Fruit fly (Drosophila melanogaster) whole organism, embryonic: ENCODE measurements around the gene st.

Experiments used
- ATbp ChIP-seq: fragments of 200-800 bp; sonication (Bioruptor generic); optimal IDR thresholded peaks from 2 replicates; lab custom pipeline; 2017; ENCODE audit warnings: missing biosample characterization, mild to moderate bottlenecking, missing genetic modification characterization, missing genetic modification reagents
- BEAF-32 ChIP-seq: fragments of 200-800 bp; sonication (Bioruptor generic); optimal IDR thresholded peaks from 3 replicates; lab custom pipeline; 2017; ENCODE audit warnings: missing biosample characterization, missing genetic modification characterization, mild to moderate bottlenecking, moderate library complexity, missing genetic modification reagents
- CG10267 ChIP-seq: fragments of 200-800 bp; sonication (Bioruptor generic); optimal IDR thresholded peaks from 2 replicates; lab custom pipeline; 2018; ENCODE audit warnings: missing biosample characterization, mild to moderate bottlenecking, missing genetic modification characterization, moderate library complexity
- CG15073 ChIP-seq: fragments of 200-800 bp; sonication (Bioruptor generic); optimal IDR thresholded peaks from 2 replicates; lab custom pipeline; 2016; ENCODE audit warnings: missing biosample characterization, missing genetic modification characterization
- CG17829 ChIP-seq: fragments of 200-800 bp; optimal IDR thresholded peaks from 2 replicates; lab custom pipeline; 2019; ENCODE audit warnings: missing biosample characterization, mild to moderate bottlenecking, missing genetic modification characterization, moderate library complexity
- CG2129 ChIP-seq: fragments of 200-800 bp; sonication (Bioruptor generic); IDR thresholded peaks from 2 replicates; pipeline ENCODE4 v1.3.6; 2022; ENCODE audit warnings: missing biosample characterization, missing genetic modification characterization; ENCODE audit not compliant: partially characterized antibody
- CG3847 ChIP-seq: fragments of 200-800 bp; sonication (Bioruptor generic); IDR thresholded peaks from 2 replicates; pipeline ENCODE4 v1.3.6; 2022; ENCODE audit warnings: missing biosample characterization, missing genetic modification characterization
- CG7839 ChIP-seq: fragments of 200-800 bp; sonication (Bioruptor generic); optimal IDR thresholded peaks from 3 replicates; lab custom pipeline; 2018; ENCODE audit warnings: missing biosample characterization, mild to moderate bottlenecking, missing genetic modification characterization, moderate library complexity
- CG8944 ChIP-seq: fragments of 200-800 bp; sonication (Bioruptor generic); optimal IDR thresholded peaks from 3 replicates; lab custom pipeline; 2016; ENCODE audit warnings: missing biosample characterization, missing genetic modification characterization
- CG9727 ChIP-seq: fragments of 200-800 bp; sonication (Bioruptor generic); optimal IDR thresholded peaks from 3 replicates; lab custom pipeline; 2017; ENCODE audit warnings: missing biosample characterization, mild to moderate bottlenecking, missing genetic modification characterization
- CG9797 ChIP-seq: fragments of 200-800 bp; sonication (Bioruptor generic); optimal IDR thresholded peaks from 3 replicates; lab custom pipeline; 2018; ENCODE audit warnings: missing biosample characterization, mild to moderate bottlenecking, missing genetic modification characterization
- D ChIP-seq, 2 experiments: fragments of 200-800 bp in 1 of 2; fragments of >200 bp in 1 of 2; sonication (Bioruptor generic) in 1 of 2; optimal IDR thresholded peaks; 2 replicates in 1 of 2; 3 replicates in 1 of 2; lab custom pipeline; 2017; ENCODE audit warnings: mild to moderate bottlenecking in 1 of 2, missing biosample characterization in 1 of 2, missing genetic modification characterization in 1 of 2, missing genetic modification reagents in 1 of 2
- Dll ChIP-seq: fragments of 200-800 bp; sonication (Bioruptor generic); IDR thresholded peaks from 4 replicates; pipeline ENCODE4 v1.3.6; 2022; ENCODE audit warnings: missing biosample characterization, missing genetic modification characterization; ENCODE audit not compliant: partially characterized antibody
- Doc3 ChIP-seq: fragments of 200-800 bp; sonication (Bioruptor generic); IDR thresholded peaks from 3 replicates; pipeline ENCODE4 v1.3.6; 2022; ENCODE audit warnings: missing biosample characterization, missing genetic modification characterization; ENCODE audit not compliant: partially characterized antibody
- Dp ChIP-seq: fragments of 200-800 bp; sonication (Bioruptor generic); optimal IDR thresholded peaks from 2 replicates; lab custom pipeline; 2018; ENCODE audit warnings: missing biosample characterization, mild to moderate bottlenecking, missing genetic modification characterization, moderate library complexity
- Drgx ChIP-seq: fragments of 200-800 bp; sonication (Bioruptor generic); IDR thresholded peaks from 2 replicates; pipeline ENCODE4 v1.3.6; 2022; ENCODE audit warnings: missing biosample characterization, missing genetic modification characterization
- H15 ChIP-seq: fragments of 200-800 bp; sonication (Bioruptor generic); IDR thresholded peaks from 3 replicates; pipeline ENCODE4 v1.3.6; 2022; ENCODE audit warnings: missing biosample characterization, missing genetic modification characterization
- Mad ChIP-seq: fragments of 200-800 bp; sonication (Bioruptor generic); optimal IDR thresholded peaks from 2 replicates; lab custom pipeline; 2016; ENCODE audit warnings: missing biosample characterization, missing genetic modification characterization
- Mes4 ChIP-seq: fragments of 200-800 bp; sonication (Bioruptor generic); optimal IDR thresholded peaks from 2 replicates; lab custom pipeline; 2016; ENCODE audit warnings: missing biosample characterization, missing genetic modification characterization
- bsh ChIP-seq, 2 experiments: fragments of 200-800 bp; sonication (Bioruptor generic); optimal IDR thresholded peaks; 2 replicates each; lab custom pipeline; 2017 to 2018; ENCODE audit warnings: mild to moderate bottlenecking in 2 of 2, missing biosample characterization in 2 of 2, missing genetic modification characterization in 2 of 2, moderate library complexity in 1 of 2
- corto ChIP-seq: fragments of 200-800 bp; sonication (Bioruptor generic); optimal IDR thresholded peaks from 2 replicates; lab custom pipeline; 2016; ENCODE audit warnings: missing biosample characterization, mild to moderate bottlenecking, missing genetic modification characterization, moderate library complexity
- dmrt11E ChIP-seq: fragments of 200-800 bp; sonication (Bioruptor generic); optimal IDR thresholded peaks from 3 replicates; lab custom pipeline; 2018; ENCODE audit warnings: missing biosample characterization, mild to moderate bottlenecking, missing genetic modification characterization, moderate library complexity
- gcm ChIP-seq: fragments of 200-800 bp; sonication (Bioruptor generic); optimal IDR thresholded peaks from 2 replicates; lab custom pipeline; 2019; ENCODE audit warnings: missing biosample characterization, mild to moderate bottlenecking, missing genetic modification characterization, moderate library complexity
- gem ChIP-seq: fragments of 200-800 bp; sonication (Bioruptor generic); optimal IDR thresholded peaks from 2 replicates; lab custom pipeline; 2019; ENCODE audit warnings: missing biosample characterization, mild to moderate bottlenecking, missing genetic modification characterization, moderate library complexity
- lbe ChIP-seq: fragments of 200-800 bp; sonication (Bioruptor generic); optimal IDR thresholded peaks from 2 replicates; lab custom pipeline; 2016; ENCODE audit warnings: missing biosample characterization, mild to moderate bottlenecking, missing genetic modification characterization
- lmd ChIP-seq: fragments of 200-800 bp; sonication (Bioruptor generic); IDR thresholded peaks from 2 replicates; pipeline ENCODE4 v1.3.6; 2022; ENCODE audit warnings: missing biosample characterization, missing genetic modification characterization
- nom ChIP-seq: fragments of 200-800 bp; sonication (Bioruptor generic); optimal IDR thresholded peaks from 2 replicates; lab custom pipeline; 2017; ENCODE audit warnings: missing biosample characterization, missing genetic modification characterization, mild to moderate bottlenecking, moderate library complexity, missing genetic modification reagents
- oc ChIP-seq: fragments of 200-800 bp; sonication (Bioruptor generic); optimal IDR thresholded peaks from 2 replicates; lab custom pipeline; 2018; ENCODE audit warnings: missing biosample characterization, mild to moderate bottlenecking, missing genetic modification characterization, moderate library complexity
- prd ChIP-seq, 3 experiments: fragments of >200 bp in 2 of 3; fragments of 200-800 bp in 1 of 3; sonication (Bioruptor generic) in 1 of 3; optimal IDR thresholded peaks in 2 of 3; IDR thresholded peaks in 1 of 3; 2 replicates in 2 of 3; 3 replicates in 1 of 3; pipeline versions ENCODE4 v1.3.6 to Lab custom; 2017 to 2022; ENCODE audit warnings: missing biosample characterization in 1 of 3, missing genetic modification characterization in 1 of 3
- ro ChIP-seq: fragments of 200-800 bp; sonication (Bioruptor generic); IDR thresholded peaks from 2 replicates; pipeline ENCODE4 v1.3.6; 2022; ENCODE audit warnings: missing biosample characterization, missing genetic modification characterization
- row ChIP-seq: fragments of 200-800 bp; sonication (Bioruptor generic); IDR thresholded peaks from 3 replicates; pipeline ENCODE4 v1.3.6; 2022; ENCODE audit warnings: missing biosample characterization, missing genetic modification characterization
- scrt ChIP-seq: fragments of 200-800 bp; sonication (Bioruptor generic); optimal IDR thresholded peaks from 2 replicates; lab custom pipeline; 2018; ENCODE audit warnings: missing biosample characterization, mild to moderate bottlenecking, missing genetic modification characterization, moderate library complexity
- sens ChIP-seq: fragments of 200-800 bp; sonication (Bioruptor generic); peaks from one replicate; lab custom pipeline; 2016; ENCODE audit warnings: missing biosample characterization, missing genetic modification characterization
- sens-2 ChIP-seq: fragments of 200-800 bp; sonication (Bioruptor generic); IDR thresholded peaks from 2 replicates; pipeline ENCODE4 v1.3.6; 2022; ENCODE audit warnings: missing biosample characterization, missing genetic modification characterization
- sim ChIP-seq: fragments of 200-800 bp; sonication (Bioruptor generic); IDR thresholded peaks from 2 replicates; pipeline ENCODE4 v1.3.6; 2022; ENCODE audit warnings: missing biosample characterization, missing genetic modification characterization
- tap ChIP-seq: fragments of 200-800 bp; optimal IDR thresholded peaks from 3 replicates; lab custom pipeline; 2019; ENCODE audit warnings: missing biosample characterization, mild to moderate bottlenecking, missing genetic modification characterization, moderate library complexity

st gene

dm6 chr3L:16489822-16490582 is 7.4 kb upstream of the st start (continued):
- TF ChIP-seq ro (GFP tag; lab: Robert Waterston, UW), result no peak
- no peak for TF ChIP-seq CG3847 (GFP tag; lab: Robert Waterston, UW)
- no peak for TF ChIP-seq tap
- TF ChIP-seq, all 482 proteins: peak for 4

- TF ChIP-seq row, result peak; percentile 17; the same call in 1 of the 3 replicates
- TF ChIP-seq nom (GFP tag; lab: Kevin White, UChicago), result peak; percentile 56
- TF ChIP-seq sim (GFP tag; lab: Robert Waterston, UW), result no peak
- TF ChIP-seq Mad (GFP tag; lab: Kevin White, UChicago), result no peak
- TF ChIP-seq CG15073 (GFP tag; lab: Kevin White, UChicago), result no peak
- TF ChIP-seq CG9797, result no peak
- 0 out of 2 replicates have a peak, but pooled peaks have one; percentile 5 for TF ChIP-seq lmd
- no peak for TF ChIP-seq CG2129
- no peak for TF ChIP-seq ATbp (GFP tag; lab: Kevin White, UChicago)
- TF ChIP-seq oc, result no peak
- no peak for TF ChIP-seq scrt
- no peak for TF ChIP-seq prd (optimal IDR thresholded peaks at IDR 0.05; lab: Kevin White, UChicago)
- peak; percentile 47; the same call in 1 of the 3 replicates for TF ChIP-seq prd (GFP tag; IDR thresholded peaks at IDR 0.05; lab: Robert Waterston, UW)
- no peak for TF ChIP-seq D (optimal IDR thresholded peaks at IDR 0.05; lab: Kevin White, UChicago)
- no peak for TF ChIP-seq D (GFP tag; optimal IDR thresholded peaks at IDR 0.05; lab: Kevin White, UChicago)
- peak; percentile 17 for TF ChIP-seq gem (tag; lab: Kevin White, UChicago)
- TF ChIP-seq corto, result peak; percentile 47
- TF ChIP-seq Doc3, result no peak
- no peak for TF ChIP-seq CG9727
- no peak for TF ChIP-seq Dp (GFP tag; lab: Kevin White, UChicago)
- no peak for TF ChIP-seq gcm
- no peak for TF ChIP-seq sens (GFP tag; lab: Kevin White, UChicago)
- TF ChIP-seq lbe (GFP tag; lab: Kevin White, UChicago), result peak; percentile 79
- no peak for TF ChIP-seq CG7839
- no peak for TF ChIP-seq dmrt11E (tag; lab: Kevin White, UChicago)
- no peak for TF ChIP-seq BEAF-32 (GFP tag; lab: Kevin White, UChicago)
- 0 out of 2 replicates have a peak, but pooled peaks have one; percentile 16 for TF ChIP-seq Drgx (GFP tag; lab: Robert Waterston, UW)
- no peak for TF ChIP-seq Mes4 (GFP tag; lab: Kevin White, UChicago)
- no peak for TF ChIP-seq H15 (GFP tag; lab: Robert Waterston, UW)
- TF ChIP-seq sens-2 (GFP tag; lab: Robert Waterston, UW), result no peak
- no peak for TF ChIP-seq CG8944 (GFP tag; lab: Kevin White, UChicago)
- TF ChIP-seq CG10267 (tag; lab: Kevin White, UChicago), result no peak
- no peak for TF ChIP-seq CG17829 (tag; lab: Kevin White, UChicago)
- no peak for TF ChIP-seq Dll
- TF ChIP-seq bsh (GFP tag; optimal IDR thresholded peaks at IDR 0.05; lab: Kevin White, UChicago), result peak in 1 of 2 experiments; percentile 59
Observed at dm6 chr3L:16490583-16490880, 6.9 kb upstream of the st start.
